Worm (Caenorhabditis elegans): ENCODE measurements around the gene twk-16.

- TF ChIP-seq unc-39 (tag; optimal IDR thresholded peaks at IDR 0.05): no peak
- no peak for TF ChIP-seq unc-120 (tag; optimal IDR thresholded peaks at IDR 0.05; ENCODE audit: poor library complexity, severe bottlenecking)
- TF ChIP-seq ces-1 (GFP tag; optimal IDR thresholded peaks at IDR 0.05): no peak
- TF ChIP-seq elt-3 (tag; optimal IDR thresholded peaks at IDR 0.05): no peak
- no peak for TF ChIP-seq nhr-237 (tag; optimal IDR thresholded peaks at IDR 0.05)
- no peak for TF ChIP-seq ztf-11 (tag; optimal IDR thresholded peaks at IDR 0.05)
- no peak for TF ChIP-seq snpc-4 (tag; optimal IDR thresholded peaks at IDR 0.05)
- no peak for TF ChIP-seq nhr-12 (tag; optimal IDR thresholded peaks at IDR 0.05)
- no peak for TF ChIP-seq ceh-39 (tag; optimal IDR thresholded peaks at IDR 0.05)
- no peak for TF ChIP-seq unc-62 (GFP tag; optimal IDR thresholded peaks at IDR 0.05)
- TF ChIP-seq nhr-76 (tag; optimal IDR thresholded peaks at IDR 0.05): no peak
- no peak for TF ChIP-seq lsy-2 (tag; optimal IDR thresholded peaks at IDR 0.05)
- no peak for TF ChIP-seq zip-8 (tag; optimal IDR thresholded peaks at IDR 0.05)
Measured at ce11 chrX:3118596-3119287, 37.8 kb downstream of the twk-16 start.

Measured in whole organism, mixed stage, embryonic.